Worm (Caenorhabditis elegans): Measurements from ENCODE around the gene nos-1.

- TF ChIP-seq sox-4 (tag; optimal IDR thresholded peaks at IDR 0.05) (no peak), madf-2 (tag; optimal IDR thresholded peaks at IDR 0.05) (no peak), ref-2 (tag; optimal IDR thresholded peaks at IDR 0.05) (no peak), fkh-10 (GFP tag; optimal IDR thresholded peaks at IDR 0.05) (no peak), ceh-24 (tag; optimal IDR thresholded peaks at IDR 0.05) (no peak), K09A11.1 (tag; optimal IDR thresholded peaks at IDR 0.05; ENCODE audit: insufficient read depth) (no peak)
Observed at ce11 chrII:10925804-10926570, 27.0 kb downstream of the nos-1 start, which contains the start of gene metr-1.

All from whole organism, late embryonic.